Worm (Caenorhabditis elegans) whole organism, L1 larva: ENCODE results near the gene C07G2.5.

Experiments used
- C04F5.9 ChIP-seq: sonication (generic microtip); optimal IDR thresholded peaks from 2 replicates; lab custom pipeline; 2016; ENCODE audit warnings: missing genetic modification characterization, missing compliant biosample characterization
- C16A3.4 ChIP-seq: fragments of 150-350 bp; optimal IDR thresholded peaks from 2 replicates; lab custom pipeline; 2014; ENCODE audit warnings: missing biosample characterization, missing genetic modification characterization
- C34B4.2 ChIP-seq: sonication (generic microtip); optimal IDR thresholded peaks from 2 replicates; lab custom pipeline; 2017; ENCODE audit warnings: mild to moderate bottlenecking, missing genetic modification characterization, missing compliant biosample characterization
- F16B12.6 ChIP-seq: fragments of 150-350 bp; optimal IDR thresholded peaks from 2 replicates; lab custom pipeline; 2014; ENCODE audit warnings: missing biosample characterization, missing genetic modification characterization
- Y116A8C.19 ChIP-seq: sonication (generic microtip); optimal IDR thresholded peaks from 2 replicates; lab custom pipeline; 2016; ENCODE audit warnings: missing compliant biosample characterization, missing genetic modification characterization, borderline replicate concordance
- aha-1 ChIP-seq: fragments of 150-350 bp; optimal IDR thresholded peaks from 2 replicates; lab custom pipeline; 2014; ENCODE audit warnings: missing biosample characterization, missing genetic modification characterization
- ama-1 ChIP-seq: fragments of 150-350 bp; optimal IDR thresholded peaks from 2 replicates; lab custom pipeline; 2014
- blmp-1 ChIP-seq: fragments of 150-350 bp; optimal IDR thresholded peaks from 2 replicates; lab custom pipeline; 2014; ENCODE audit warnings: missing biosample characterization, missing genetic modification characterization
- ceh-63 ChIP-seq: fragments of 200-800 bp; sonication (Bioruptor generic); optimal IDR thresholded peaks from 2 replicates; lab custom pipeline; 2018; ENCODE audit warnings: mild to moderate bottlenecking, missing genetic modification characterization, missing compliant biosample characterization
- ceh-8 ChIP-seq: fragments of 200-800 bp; sonication (Bioruptor generic); optimal IDR thresholded peaks from 2 replicates; lab custom pipeline; 2018; ENCODE audit warnings: mild to moderate bottlenecking, missing genetic modification characterization, moderate library complexity, missing compliant biosample characterization
- ceh-88 ChIP-seq: fragments of 200-800 bp; sonication (Bioruptor generic); IDR thresholded peaks from 2 replicates; pipeline ENCODE4 v1.3.6; 2022; ENCODE audit warnings: missing genetic modification characterization, missing compliant biosample characterization
- ces-1 ChIP-seq: fragments of 150-350 bp; optimal IDR thresholded peaks from 2 replicates; lab custom pipeline; 2014; ENCODE audit warnings: missing biosample characterization, missing genetic modification reagents, missing genetic modification characterization
- dpl-1 ChIP-seq, 3 experiments: fragments of 150-350 bp in 2 of 3; sonication (generic microtip) in 1 of 3; optimal IDR thresholded peaks; 2 replicates each; lab custom pipeline; 2014 to 2017; ENCODE audit warnings: missing biosample characterization in 3 of 3, missing genetic modification characterization in 3 of 3, missing genetic modification reagents in 3 of 3
- efl-1 ChIP-seq, 4 experiments: fragments of 150-350 bp; optimal IDR thresholded peaks in 3 of 4; peaks in 1 of 4; 1 replicate in 1 of 4; 2 replicates in 3 of 4; lab custom pipeline; 2014; ENCODE audit warnings: missing biosample characterization in 2 of 4, missing genetic modification characterization in 2 of 4, missing genetic modification reagents in 2 of 4
- egl-27 ChIP-seq, 2 experiments: fragments of 150-350 bp in 1 of 2; sonication (generic microtip); optimal IDR thresholded peaks; 3 replicates each; lab custom pipeline; 2017 to 2018; ENCODE audit warnings: missing biosample characterization in 2 of 2, missing genetic modification characterization in 2 of 2, missing genetic modification reagents in 2 of 2
- elt-2 ChIP-seq: sonication (generic microtip); optimal IDR thresholded peaks from 2 replicates; lab custom pipeline; 2016; ENCODE audit warnings: missing genetic modification characterization, mild to moderate bottlenecking, inconsistent platforms, missing compliant biosample characterization, missing genetic modification reagents
- elt-3 ChIP-seq, 6 experiments: fragments of 150-350 bp in 1 of 6; sonication (generic microtip); optimal IDR thresholded peaks; 2 replicates each; lab custom pipeline; 2017 to 2018; ENCODE audit warnings: missing biosample characterization in 6 of 6, missing genetic modification characterization in 6 of 6, inconsistent platforms in 1 of 6
- fos-1 ChIP-seq: fragments of 150-350 bp; optimal IDR thresholded peaks from 2 replicates; lab custom pipeline; 2014; ENCODE audit warnings: missing biosample characterization, missing genetic modification characterization
- grh-1 ChIP-seq: fragments of 200-800 bp; sonication (Bioruptor generic); IDR thresholded peaks from 2 replicates; pipeline ENCODE4 v1.3.6; 2022; ENCODE audit warnings: missing genetic modification reagents, missing genetic modification characterization, missing compliant biosample characterization
- hlh-17 ChIP-seq: fragments of 200-800 bp; sonication (Bioruptor generic); optimal IDR thresholded peaks from 2 replicates; lab custom pipeline; 2018; ENCODE audit warnings: missing genetic modification characterization, mild to moderate bottlenecking, missing compliant biosample characterization, moderate library complexity, borderline replicate concordance
- hpl-2 ChIP-seq: fragments of 150-350 bp; optimal IDR thresholded peaks from 2 replicates; lab custom pipeline; 2014; ENCODE audit warnings: missing biosample characterization, missing genetic modification reagents, missing genetic modification characterization
- lin-13 ChIP-seq: fragments of 150-350 bp; optimal IDR thresholded peaks from 2 replicates; lab custom pipeline; 2014; ENCODE audit warnings: missing biosample characterization, missing genetic modification reagents, missing genetic modification characterization
- lin-14 ChIP-seq: fragments of 200-800 bp; sonication (Bioruptor generic); optimal IDR thresholded peaks from 2 replicates; lab custom pipeline; 2018; ENCODE audit warnings: mild to moderate bottlenecking, missing genetic modification characterization, moderate library complexity, missing compliant biosample characterization
- lin-15B ChIP-seq: fragments of 150-350 bp; sonication (generic microtip); optimal IDR thresholded peaks from 3 replicates; lab custom pipeline; 2014; ENCODE audit warnings: missing biosample characterization, missing genetic modification characterization
- lin-35 ChIP-seq, 2 experiments: fragments of 150-350 bp; optimal IDR thresholded peaks; 2 replicates each; lab custom pipeline; 2014; ENCODE audit warnings: missing biosample characterization in 2 of 2, missing genetic modification characterization in 2 of 2, missing genetic modification reagents in 2 of 2
- lin-39 ChIP-seq: fragments of 150-350 bp; optimal IDR thresholded peaks from 2 replicates; lab custom pipeline; 2014; ENCODE audit warnings: missing biosample characterization, missing genetic modification reagents, missing genetic modification characterization
- lir-3 ChIP-seq: sonication (generic microtip); optimal IDR thresholded peaks from 2 replicates; lab custom pipeline; 2016; ENCODE audit warnings: mild to moderate bottlenecking, missing genetic modification characterization, moderate library complexity, missing compliant biosample characterization; ENCODE audit not compliant: poor library complexity
- lsy-2 ChIP-seq, 2 experiments: fragments of 150-350 bp; optimal IDR thresholded peaks; 2 replicates each; lab custom pipeline; 2014; ENCODE audit warnings: missing biosample characterization in 2 of 2, missing genetic modification characterization in 2 of 2
- mab-9 ChIP-seq: fragments of 200-800 bp; sonication (Bioruptor generic); IDR thresholded peaks from 2 replicates; pipeline ENCODE4 v1.3.6; 2022; ENCODE audit warnings: missing genetic modification reagents, missing genetic modification characterization, missing compliant biosample characterization
- nhr-20 ChIP-seq: sonication (generic microtip); optimal IDR thresholded peaks from 2 replicates; lab custom pipeline; 2016; ENCODE audit warnings: mild to moderate bottlenecking, missing genetic modification characterization, missing compliant biosample characterization
- nhr-71 ChIP-seq: sonication (generic microtip); optimal IDR thresholded peaks from 2 replicates; lab custom pipeline; 2016; ENCODE audit warnings: mild to moderate bottlenecking, missing genetic modification characterization, moderate library complexity, missing compliant biosample characterization
- nhr-76 ChIP-seq: sonication (generic microtip); optimal IDR thresholded peaks from 2 replicates; lab custom pipeline; 2017; ENCODE audit warnings: missing biosample characterization, missing genetic modification characterization
- nhr-84 ChIP-seq: sonication (generic microtip); optimal IDR thresholded peaks from 2 replicates; lab custom pipeline; 2017; ENCODE audit warnings: missing biosample characterization, missing genetic modification characterization
- nhr-90 ChIP-seq: sonication (generic microtip); optimal IDR thresholded peaks from 2 replicates; lab custom pipeline; 2016; ENCODE audit warnings: mild to moderate bottlenecking, missing genetic modification characterization, missing compliant biosample characterization; ENCODE audit not compliant: poor library complexity
- pax-3 ChIP-seq: fragments of 200-800 bp; sonication (Bioruptor generic); optimal IDR thresholded peaks from 2 replicates; lab custom pipeline; 2018; ENCODE audit warnings: mild to moderate bottlenecking, missing genetic modification characterization, moderate library complexity, missing compliant biosample characterization
- pqm-1 ChIP-seq: sonication (generic microtip); optimal IDR thresholded peaks from 3 replicates; lab custom pipeline; 2017; ENCODE audit warnings: missing biosample characterization, missing genetic modification characterization
- rnt-1 ChIP-seq: sonication (generic microtip); optimal IDR thresholded peaks from 2 replicates; lab custom pipeline; 2016; ENCODE audit warnings: mild to moderate bottlenecking, missing genetic modification characterization, moderate library complexity, missing compliant biosample characterization
- snpc-4 ChIP-seq: fragments of 150-350 bp; optimal IDR thresholded peaks from 2 replicates; lab custom pipeline; 2014; ENCODE audit warnings: missing biosample characterization, missing genetic modification characterization
- snu-23 ChIP-seq: sonication (generic microtip); optimal IDR thresholded peaks from 2 replicates; lab custom pipeline; 2016; ENCODE audit warnings: missing genetic modification characterization, missing compliant biosample characterization
- sox-4 ChIP-seq: sonication (generic microtip); optimal IDR thresholded peaks from 2 replicates; lab custom pipeline; 2016; ENCODE audit warnings: missing genetic modification characterization, missing compliant biosample characterization
- sptf-1 ChIP-seq: fragments of 150-350 bp; optimal IDR thresholded peaks from 2 replicates; lab custom pipeline; 2014; ENCODE audit warnings: missing biosample characterization, missing genetic modification characterization
- swsn-7 ChIP-seq: sonication (generic microtip); optimal IDR thresholded peaks from 2 replicates; lab custom pipeline; 2016; ENCODE audit warnings: missing genetic modification characterization, missing compliant biosample characterization
- tbx-2 ChIP-seq: sonication (generic microtip); optimal IDR thresholded peaks from 2 replicates; lab custom pipeline; 2016; ENCODE audit warnings: missing genetic modification characterization, missing compliant biosample characterization
- tlp-1 ChIP-seq: fragments of 150-350 bp; optimal IDR thresholded peaks from 2 replicates; lab custom pipeline; 2014; ENCODE audit warnings: missing biosample characterization, missing genetic modification characterization
- unc-30 ChIP-seq: sonication (generic microtip); optimal IDR thresholded peaks from 2 replicates; lab custom pipeline; 2017; ENCODE audit warnings: missing biosample characterization, missing genetic modification characterization
- unc-62 ChIP-seq: fragments of 150-350 bp; optimal IDR thresholded peaks from 2 replicates; lab custom pipeline; 2014; ENCODE audit warnings: missing biosample characterization, missing genetic modification reagents, missing genetic modification characterization
- unc-86 ChIP-seq: sonication (generic microtip); optimal IDR thresholded peaks from 2 replicates; lab custom pipeline; 2016; ENCODE audit warnings: missing genetic modification characterization, missing compliant biosample characterization
- ztf-11 ChIP-seq, 2 experiments: sonication (generic microtip); optimal IDR thresholded peaks; 2 replicates each; lab custom pipeline; 2016 to 2017; ENCODE audit warnings: missing genetic modification characterization in 2 of 2, missing biosample characterization in 1 of 2, missing compliant biosample characterization in 1 of 2

C07G2.5 gene

ce11 chrIII:4542362-4542931 lies 43.6 kb upstream of the C07G2.5 start, which contains the start of the genes mrps-34 and cisd-3.1 (continued):
- TF ChIP-seq ceh-8 (GFP tag; lab: Kevin White, UChicago) (no peak), tlp-1 (tag; lab: Kevin White, UChicago) (no peak), C04F5.9 (tag; lab: Kevin White, UChicago) (no peak), ces-1 (GFP tag; lab: Kevin White, UChicago) (no peak), lin-13 (GFP tag; lab: Kevin White, UChicago) (no peak), lsy-2 (tag; optimal IDR thresholded peaks at IDR 0.05; lab: Kevin White, UChicago) (peak in 1 of 2 experiments; percentile 57), sptf-1 (tag; lab: Kevin White, UChicago) (no peak), Y116A8C.19 (tag; lab: Kevin White, UChicago) (no peak), egl-27 (tag; optimal IDR thresholded peaks at IDR 0.05; lab: Kevin White, UChicago) (no peak), snpc-4 (tag; lab: Kevin White, UChicago) (no peak), nhr-90 (tag; lab: Kevin White, UChicago) (no peak), C16A3.4 (peak; percentile 21), nhr-84 (tag; lab: Kevin White, UChicago) (no peak), ceh-88 (GFP tag; lab: Robert Waterston, UW) (no peak), unc-86 (tag; lab: Kevin White, UChicago) (no peak), nhr-20 (tag; lab: Kevin White, UChicago) (no peak), snu-23 (GFP tag; lab: Kevin White, UChicago) (peak; percentile 19), lir-3 (tag; lab: Kevin White, UChicago) (no peak)

ce11 chrIII:4540604-4541003 lies 41.8 kb upstream of the C07G2.5 start, which contains the start of gene ugt-62:
Gene ugt-62, minus strand, starts transcription at chrIII:4540623.
- TF ChIP-seq hlh-17 (no peak), C16A3.4 (no peak), swsn-7 (tag; lab: Kevin White, UChicago) (no peak), egl-27 (tag; optimal IDR thresholded peaks at IDR 0.05; lab: Kevin White, UChicago) (no peak), pax-3 (no peak), elt-2 (tag; lab: Kevin White, UChicago) (peak; percentile 78), ama-1 (lab: Kevin White, UChicago) (no peak), hpl-2 (GFP tag; lab: Kevin White, UChicago) (no peak), lin-39 (no peak), ztf-11 (tag; optimal IDR thresholded peaks at IDR 0.05; lab: Kevin White, UChicago) (no peak), tlp-1 (tag; lab: Kevin White, UChicago) (no peak), dpl-1 (GFP tag; optimal IDR thresholded peaks at IDR 0.05; lab: Kevin White, UChicago) (no peak), efl-1 (optimal IDR thresholded peaks at IDR 0.05; lab: Kevin White, UChicago) (no peak), efl-1 (GFP tag; optimal IDR thresholded peaks at IDR 0.05 in 1 of 2; lab: Kevin White, UChicago) (no peak), nhr-71 (no peak), C34B4.2 (tag; lab: Kevin White, UChicago) (no peak), unc-62 (no peak), rnt-1 (tag; lab: Kevin White, UChicago) (no peak), ces-1 (GFP tag; lab: Kevin White, UChicago) (no peak), lin-13 (GFP tag; lab: Kevin White, UChicago) (no peak), tbx-2 (tag; lab: Kevin White, UChicago) (no peak), pqm-1 (peak; percentile 49), C04F5.9 (tag; lab: Kevin White, UChicago) (no peak), ceh-63 (GFP tag; lab: Kevin White, UChicago) (no peak), nhr-20 (tag; lab: Kevin White, UChicago) (peak; percentile 20), grh-1 (GFP tag; lab: Robert Waterston, UW) (no peak), mab-9 (no peak), nhr-90 (tag; lab: Kevin White, UChicago) (peak; percentile 35), snpc-4 (tag; lab: Kevin White, UChicago) (no peak), aha-1 (tag; lab: Kevin White, UChicago) (no peak), nhr-76 (tag; lab: Kevin White, UChicago) (no peak), elt-3 (tag; optimal IDR thresholded peaks at IDR 0.05; lab: Kevin White, UChicago) (no peak), lin-35 (GFP tag; optimal IDR thresholded peaks at IDR 0.05; lab: Kevin White, UChicago) (peak in 1 of 2 experiments; percentile 7), lin-15B (tag; lab: Kevin White, UChicago) (no peak), blmp-1 (tag; lab: Kevin White, UChicago) (no peak), lin-14 (GFP tag; lab: Kevin White, UChicago) (no peak), fos-1 (tag; lab: Kevin White, UChicago) (no peak), F16B12.6 (tag; lab: Kevin White, UChicago) (no peak), unc-30 (tag; lab: Kevin White, UChicago) (no peak), sox-4 (no peak)
